Worm (Caenorhabditis elegans) whole organism, late embryonic: ENCODE results near the gene fbxc-32.

ENCODE experiments used
- ama-1 ChIP-seq: fragments of 150-350 bp; optimal IDR thresholded peaks from 2 replicates; lab custom pipeline; 2014
- ceh-19 ChIP-seq: fragments of 200-800 bp; sonication (Bioruptor generic); optimal IDR thresholded peaks from 2 replicates; lab custom pipeline; 2018; ENCODE audit warnings: mild to moderate bottlenecking, missing genetic modification characterization, missing compliant biosample characterization
- ceh-30 ChIP-seq: fragments of 150-350 bp; optimal IDR thresholded peaks from 2 replicates; lab custom pipeline; 2014; ENCODE audit warnings: missing biosample characterization, missing genetic modification characterization
- dmd-4 ChIP-seq: sonication (generic microtip); optimal IDR thresholded peaks from 2 replicates; lab custom pipeline; 2016; ENCODE audit warnings: borderline replicate concordance, missing genetic modification characterization, missing compliant biosample characterization
- fkh-6 ChIP-seq: sonication (generic microtip); optimal IDR thresholded peaks from 2 replicates; lab custom pipeline; 2016; ENCODE audit warnings: missing genetic modification characterization, missing compliant biosample characterization
- hlh-30 ChIP-seq: sonication (generic microtip); optimal IDR thresholded peaks from 2 replicates; lab custom pipeline; 2017; ENCODE audit warnings: antibody characterized with exemption, missing genetic modification characterization, missing compliant biosample characterization; ENCODE audit not compliant: insufficient read depth
- hlh-8 ChIP-seq: sonication (generic microtip); optimal IDR thresholded peaks from 2 replicates; lab custom pipeline; 2016; ENCODE audit warnings: missing genotype, missing genetic modification characterization, missing compliant biosample characterization
- nfya-1 ChIP-seq: sonication (generic microtip); optimal IDR thresholded peaks from 2 replicates; lab custom pipeline; 2017; ENCODE audit warnings: missing genetic modification characterization, mild to moderate bottlenecking, missing compliant biosample characterization, antibody characterized with exemption, moderate library complexity
- pat-9 ChIP-seq: fragments of 200-800 bp; sonication (Bioruptor generic); optimal IDR thresholded peaks from 2 replicates; lab custom pipeline; 2018; ENCODE audit warnings: mild to moderate bottlenecking, missing genetic modification characterization, moderate library complexity, missing compliant biosample characterization
- pha-4 ChIP-seq: fragments of 150-350 bp; optimal IDR thresholded peaks from 2 replicates; lab custom pipeline; 2018; ENCODE audit warnings: missing biosample characterization, missing genetic modification reagents, missing genetic modification characterization
- sox-2 ChIP-seq: fragments of 200-800 bp; sonication (Bioruptor generic); IDR thresholded peaks from 2 replicates; pipeline ENCODE4 v1.3.6; 2022; ENCODE audit warnings: missing genetic modification reagents, missing genetic modification characterization, missing compliant biosample characterization
- tbx-2 ChIP-seq: sonication (generic microtip); optimal IDR thresholded peaks from 2 replicates; lab custom pipeline; 2016; ENCODE audit warnings: missing genetic modification characterization, missing compliant biosample characterization
- ztf-16 ChIP-seq: sonication (generic microtip); optimal IDR thresholded peaks from 2 replicates; lab custom pipeline; 2017; ENCODE audit warnings: missing genetic modification characterization, missing compliant biosample characterization

ce11 chrII:938549-938948 lies 9.4 kb downstream of the fbxc-32 start, which contains the start of gene R07C3.3:
- TF ChIP-seq pha-4 (tag; lab: Kevin White, UChicago) (no peak), ama-1 (no peak), sox-2 (no peak), fkh-6 (tag; lab: Kevin White, UChicago) (no peak), ceh-30 (tag; lab: Kevin White, UChicago) (no peak), ztf-16 (tag; lab: Kevin White, UChicago) (no peak), pat-9 (tag; lab: Kevin White, UChicago) (no peak), ceh-19 (GFP tag; lab: Kevin White, UChicago) (no peak), hlh-8 (tag; lab: Kevin White, UChicago) (no peak), tbx-2 (no peak), hlh-30 (tag; lab: Kevin White, UChicago) (no peak), dmd-4 (tag; lab: Kevin White, UChicago) (no peak), nfya-1 (tag; lab: Kevin White, UChicago) (no peak)
